Fruit fly (Drosophila melanogaster) Kc167 (cell line): ENCODE measurements around the gene CG31917.

Source experiments
- h ChIP-seq: fragments of >200 bp; optimal IDR thresholded peaks from 3 replicates; lab custom pipeline; 2018; ENCODE audit warnings: missing external identifiers
- psq ChIP-seq: fragments of >200 bp; optimal IDR thresholded peaks from 2 replicates; lab custom pipeline; 2017; ENCODE audit warnings: missing external identifiers

DNA sequence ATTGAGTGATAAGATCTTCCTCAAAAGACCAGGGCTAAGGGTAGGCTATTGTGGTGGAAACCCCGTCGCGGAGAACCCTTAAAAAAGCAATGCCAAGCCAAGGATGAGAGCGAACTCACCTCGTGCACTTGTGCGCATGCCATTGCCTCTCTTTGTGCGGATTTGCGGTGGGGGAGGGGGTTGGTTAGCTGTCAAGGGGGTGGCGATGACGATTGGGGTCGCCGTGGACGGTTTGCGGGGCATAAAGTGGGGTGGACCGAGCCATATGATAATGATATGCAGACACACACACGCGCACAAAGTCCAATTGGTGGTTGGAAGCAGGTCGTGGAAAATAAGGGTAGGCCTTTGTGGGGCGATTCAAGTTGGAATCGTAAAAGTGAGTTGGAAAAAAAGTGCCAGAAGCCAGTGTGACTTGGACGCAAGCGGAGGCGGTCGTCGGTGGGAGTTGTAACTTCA lies 26.8 kb upstream of the CG31917 start, which contains the start of the genes CG14042 and SP555:
- TF ChIP-seq psq (lab: Kevin White, UChicago) (no peak), h (lab: Kevin White, UChicago) (no peak)
